Worm (Caenorhabditis elegans): ENCODE measurements around the gene F59A7.14.

Gene F59A7.14

DNA sequence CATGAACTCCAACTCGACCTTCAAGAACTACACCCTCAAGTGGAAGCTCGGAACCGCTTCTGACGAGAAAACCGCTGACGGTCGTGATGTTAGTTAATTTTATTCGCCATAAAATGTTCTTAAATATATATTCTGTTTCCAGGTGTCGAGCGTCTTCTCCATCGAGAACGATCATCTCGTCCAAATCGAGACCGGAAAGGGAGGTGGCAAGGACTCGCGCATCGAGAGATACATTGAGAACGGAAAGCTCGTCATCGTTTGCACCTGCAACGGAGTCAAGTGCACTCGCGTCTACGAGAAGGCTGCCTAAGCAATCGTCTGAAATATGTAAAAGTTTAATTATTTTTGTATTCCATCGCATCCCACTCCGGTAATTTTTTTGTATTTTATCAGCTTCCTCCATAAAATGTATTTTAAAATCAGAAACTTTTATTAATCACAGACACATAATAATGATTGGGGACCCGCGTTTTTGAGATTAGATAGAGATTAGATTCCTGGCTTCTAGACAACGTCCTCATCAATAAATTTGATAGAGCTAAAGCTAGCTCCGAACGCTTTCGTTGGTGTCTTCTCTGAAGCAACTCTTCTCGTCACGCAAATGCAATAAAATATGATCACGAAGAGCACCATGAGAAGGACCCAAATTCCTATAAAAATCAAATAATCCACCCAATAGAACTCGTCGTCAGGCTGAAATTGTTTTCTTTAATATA is 50.1 kb downstream of the F59A7.14 start:
- TF ChIP-seq F13H6.1 (tag; optimal IDR thresholded peaks at IDR 0.05) (no peak), nhr-25 (tag; optimal IDR thresholded peaks at IDR 0.05) (no peak), lin-11 (tag; optimal IDR thresholded peaks at IDR 0.05) (no peak), fos-1 (tag; optimal IDR thresholded peaks at IDR 0.05) (no peak), mbf-1 (tag; optimal IDR thresholded peaks at IDR 0.05) (no peak), alr-1 (tag; optimal IDR thresholded peaks at IDR 0.05) (no peak), nhr-6 (tag; optimal IDR thresholded peaks at IDR 0.05) (no peak), nhr-11 (tag; optimal IDR thresholded peaks at IDR 0.05) (no peak), lsy-2 (tag; optimal IDR thresholded peaks at IDR 0.05) (no peak), nhr-23 (tag; optimal IDR thresholded peaks at IDR 0.05) (no peak), C34F6.9 (tag; optimal IDR thresholded peaks at IDR 0.05) (no peak), crh-2 (tag; optimal IDR thresholded peaks at IDR 0.05) (no peak), ztf-11 (tag; optimal IDR thresholded peaks at IDR 0.05) (no peak), unc-55 (GFP tag; optimal IDR thresholded peaks at IDR 0.05) (no peak), lin-39 (tag; optimal IDR thresholded peaks at IDR 0.05) (no peak), zag-1 (tag; optimal IDR thresholded peaks at IDR 0.05) (no peak)
